Fruit fly (Drosophila melanogaster) whole organism, prepupa: Measurements from ENCODE around the gene t.

Experiments
- CG10631 ChIP-seq: fragments of 200-800 bp; sonication (Bioruptor generic); optimal IDR thresholded peaks from 2 replicates; lab custom pipeline; 2016; ENCODE audit warnings: missing biosample characterization, missing genetic modification characterization
- CG11294 ChIP-seq: fragments of 200-800 bp; sonication (Bioruptor generic); IDR thresholded peaks from 2 replicates; pipeline ENCODE4 v1.3.6; 2022; ENCODE audit warnings: missing biosample characterization, missing genetic modification characterization
- CG1621 ChIP-seq: fragments of 200-800 bp; sonication (Bioruptor generic); optimal IDR thresholded peaks from 3 replicates; lab custom pipeline; 2018; ENCODE audit warnings: missing biosample characterization, mild to moderate bottlenecking, missing genetic modification characterization
- CG16779 ChIP-seq: fragments of 200-800 bp; sonication (Bioruptor generic); optimal IDR thresholded peaks from 3 replicates; lab custom pipeline; 2017; ENCODE audit warnings: missing biosample characterization, mild to moderate bottlenecking, missing genetic modification characterization
- CG3032 ChIP-seq: fragments of 200-800 bp; optimal IDR thresholded peaks from 2 replicates; lab custom pipeline; 2019; ENCODE audit warnings: missing biosample characterization, mild to moderate bottlenecking, missing genetic modification characterization, moderate library complexity
- CG31627 ChIP-seq: fragments of 200-800 bp; sonication (Bioruptor generic); optimal IDR thresholded peaks from 3 replicates; lab custom pipeline; 2016; ENCODE audit warnings: missing biosample characterization, missing genetic modification characterization
- CG32006 ChIP-seq: fragments of 200-800 bp; sonication (Bioruptor generic); optimal IDR thresholded peaks from 3 replicates; lab custom pipeline; 2017; ENCODE audit warnings: missing biosample characterization, mild to moderate bottlenecking, missing genetic modification characterization
- CG34406 ChIP-seq: fragments of 200-800 bp; sonication (Bioruptor generic); optimal IDR thresholded peaks from 3 replicates; lab custom pipeline; 2016; ENCODE audit warnings: missing biosample characterization, missing genetic modification characterization
- CG6792 ChIP-seq: fragments of 200-800 bp; sonication (Bioruptor generic); optimal IDR thresholded peaks from 3 replicates; lab custom pipeline; 2016; ENCODE audit warnings: missing biosample characterization, missing genetic modification characterization
- CG6808 ChIP-seq: fragments of 200-800 bp; sonication (Bioruptor generic); optimal IDR thresholded peaks from 3 replicates; lab custom pipeline; 2017; ENCODE audit warnings: missing biosample characterization, missing genetic modification characterization, mild to moderate bottlenecking, moderate library complexity, missing genetic modification reagents
- CG6854 ChIP-seq: fragments of 200-800 bp; sonication (Bioruptor generic); optimal IDR thresholded peaks from 2 replicates; lab custom pipeline; 2017; ENCODE audit warnings: missing biosample characterization, mild to moderate bottlenecking, missing genetic modification characterization
- CG7368 ChIP-seq: fragments of 200-800 bp; sonication (Bioruptor generic); optimal IDR thresholded peaks from 3 replicates; lab custom pipeline; 2016; ENCODE audit warnings: missing biosample characterization, missing genetic modification characterization
- CG8632 ChIP-seq: fragments of 200-800 bp; sonication (Bioruptor generic); optimal IDR thresholded peaks from 3 replicates; lab custom pipeline; 2016; ENCODE audit warnings: missing biosample characterization, missing genetic modification characterization
- Eip75B ChIP-seq: fragments of 200-800 bp; sonication (Bioruptor generic); optimal IDR thresholded peaks from 3 replicates; lab custom pipeline; 2016; ENCODE audit warnings: missing biosample characterization, missing genetic modification characterization
- Eip78C ChIP-seq: fragments of 200-800 bp; sonication (Bioruptor generic); peaks from one replicate; lab custom pipeline; 2016; ENCODE audit warnings: missing biosample characterization, missing genetic modification characterization
- Ets96B ChIP-seq: fragments of 200-800 bp; optimal IDR thresholded peaks from 2 replicates; lab custom pipeline; 2019; ENCODE audit warnings: missing biosample characterization, mild to moderate bottlenecking, missing genetic modification characterization, moderate library complexity
- Hr38 ChIP-seq: sonication (Bioruptor generic); optimal IDR thresholded peaks from 2 replicates; lab custom pipeline; 2016; ENCODE audit warnings: missing biosample characterization, missing genetic modification characterization
- Hr39 ChIP-seq: fragments of 200-800 bp; sonication (Bioruptor generic); optimal IDR thresholded peaks from 2 replicates; lab custom pipeline; 2016; ENCODE audit warnings: missing biosample characterization, missing genetic modification characterization
- Hr4 ChIP-seq: fragments of 200-800 bp; sonication (Bioruptor generic); optimal IDR thresholded peaks from 3 replicates; lab custom pipeline; 2016; ENCODE audit warnings: missing biosample characterization, missing genetic modification characterization
- Met ChIP-seq: fragments of 200-800 bp; sonication (Bioruptor generic); optimal IDR thresholded peaks from 3 replicates; lab custom pipeline; 2016; ENCODE audit warnings: missing biosample characterization, missing genetic modification characterization
- OdsH ChIP-seq: fragments of 200-800 bp; sonication (Bioruptor generic); optimal IDR thresholded peaks from 3 replicates; lab custom pipeline; 2016; ENCODE audit warnings: missing biosample characterization, missing genetic modification characterization
- Smox ChIP-seq: fragments of 200-800 bp; sonication (Bioruptor generic); optimal IDR thresholded peaks from 3 replicates; lab custom pipeline; 2016; ENCODE audit warnings: missing biosample characterization, missing genetic modification characterization
- Sox102F ChIP-seq: fragments of 200-800 bp; sonication (Bioruptor generic); optimal IDR thresholded peaks from 2 replicates; lab custom pipeline; 2016; ENCODE audit warnings: missing biosample characterization, mild to moderate bottlenecking, missing genetic modification characterization
- Sox15 ChIP-seq: fragments of 200-800 bp; sonication (Bioruptor generic); optimal IDR thresholded peaks from 3 replicates; lab custom pipeline; 2016; ENCODE audit warnings: missing biosample characterization, missing genetic modification characterization
- achi ChIP-seq: fragments of 200-800 bp; sonication (Bioruptor generic); optimal IDR thresholded peaks from 3 replicates; lab custom pipeline; 2016; ENCODE audit warnings: missing biosample characterization, missing genetic modification characterization
- cyc ChIP-seq: fragments of 200-800 bp; sonication (Bioruptor generic); optimal IDR thresholded peaks from 3 replicates; lab custom pipeline; 2016; ENCODE audit warnings: missing biosample characterization, missing genetic modification characterization
- dac ChIP-seq: fragments of 200-800 bp; sonication (Bioruptor generic); optimal IDR thresholded peaks from 2 replicates; lab custom pipeline; 2017; ENCODE audit warnings: missing biosample characterization, mild to moderate bottlenecking, missing genetic modification characterization
- dsx ChIP-seq: fragments of 200-800 bp; optimal IDR thresholded peaks from 3 replicates; lab custom pipeline; 2019; ENCODE audit warnings: missing biosample characterization, mild to moderate bottlenecking, missing genetic modification characterization, moderate library complexity; ENCODE audit not compliant: poor library complexity, severe bottlenecking
- esn ChIP-seq: fragments of 200-800 bp; sonication (Bioruptor generic); optimal IDR thresholded peaks from 2 replicates; lab custom pipeline; 2016; ENCODE audit warnings: missing biosample characterization, mild to moderate bottlenecking, missing genetic modification characterization, moderate library complexity
- fd59A ChIP-seq: fragments of 200-800 bp; sonication (Bioruptor generic); optimal IDR thresholded peaks from 2 replicates; lab custom pipeline; 2017; ENCODE audit warnings: missing biosample characterization, mild to moderate bottlenecking, missing genetic modification characterization, missing genetic modification reagents
- fd85E ChIP-seq: fragments of 200-800 bp; sonication (Bioruptor generic); optimal IDR thresholded peaks from 3 replicates; lab custom pipeline; 2016; ENCODE audit warnings: missing biosample characterization, missing genetic modification characterization
- fkh ChIP-seq: fragments of 200-800 bp; sonication (Bioruptor generic); optimal IDR thresholded peaks from 3 replicates; lab custom pipeline; 2017; ENCODE audit warnings: missing biosample characterization, mild to moderate bottlenecking, missing genetic modification characterization, moderate library complexity
- lz ChIP-seq: fragments of 200-800 bp; sonication (Bioruptor generic); optimal IDR thresholded peaks from 3 replicates; lab custom pipeline; 2016; ENCODE audit warnings: missing biosample characterization, missing genetic modification characterization
- net ChIP-seq: fragments of 200-800 bp; sonication (Bioruptor generic); optimal IDR thresholded peaks from 3 replicates; lab custom pipeline; 2016; ENCODE audit warnings: missing biosample characterization, missing genetic modification characterization
- pdm3 ChIP-seq: fragments of 200-800 bp; sonication (Bioruptor generic); optimal IDR thresholded peaks from 3 replicates; lab custom pipeline; 2016; ENCODE audit warnings: missing biosample characterization, missing genetic modification characterization
- salr ChIP-seq, 2 experiments: fragments of 200-800 bp; sonication (Bioruptor generic); optimal IDR thresholded peaks; 3 replicates each; lab custom pipeline; 2016 to 2018; ENCODE audit warnings: missing biosample characterization in 2 of 2, missing genetic modification characterization in 2 of 2, mild to moderate bottlenecking in 1 of 2
- spab ChIP-seq: fragments of 200-800 bp; sonication (Bioruptor generic); optimal IDR thresholded peaks from 2 replicates; lab custom pipeline; 2017; ENCODE audit warnings: missing biosample characterization, mild to moderate bottlenecking, missing genetic modification characterization, missing genetic modification reagents
- ss ChIP-seq, 2 experiments: fragments of 200-800 bp; sonication (Bioruptor generic); optimal IDR thresholded peaks; 2 replicates in 1 of 2; 3 replicates in 1 of 2; lab custom pipeline; 2017 to 2018; ENCODE audit warnings: mild to moderate bottlenecking in 2 of 2, missing biosample characterization in 2 of 2, missing genetic modification characterization in 2 of 2, moderate library complexity in 1 of 2
- svp ChIP-seq: fragments of 200-800 bp; sonication (Bioruptor generic); peaks from one replicate; lab custom pipeline; 2016; ENCODE audit warnings: missing biosample characterization, missing genetic modification characterization
- topi ChIP-seq: fragments of 200-800 bp; sonication (Bioruptor generic); optimal IDR thresholded peaks from 3 replicates; lab custom pipeline; 2016; ENCODE audit warnings: missing biosample characterization, missing genetic modification characterization
- vri ChIP-seq: fragments of 200-800 bp; sonication (Bioruptor generic); optimal IDR thresholded peaks from 3 replicates; lab custom pipeline; 2016; ENCODE audit warnings: missing biosample characterization, mild to moderate bottlenecking, missing genetic modification characterization

The t gene

dm6 chrX:9201866-9202681, 21.0 kb downstream of the t start (continued):
- TF ChIP-seq CG11294 (GFP tag; lab: Robert Waterston, UW) (peak; percentile 82), esn (GFP tag; lab: Kevin White, UChicago) (no peak), fd59A (GFP tag; lab: Kevin White, UChicago) (peak; percentile 26), salr (GFP tag; optimal IDR thresholded peaks at IDR 0.05; lab: Kevin White, UChicago) (peak; percentile 20 to 48), cyc (GFP tag; lab: Kevin White, UChicago) (no peak), Sox15 (GFP tag; lab: Kevin White, UChicago) (no peak), CG16779 (tag; lab: Kevin White, UChicago) (peak; percentile 27), fd85E (GFP tag; lab: Kevin White, UChicago) (no peak), dac (GFP tag; lab: Kevin White, UChicago) (peak; percentile 57), Hr39 (no peak), CG3032 (tag; lab: Kevin White, UChicago) (peak; percentile 48), lz (GFP tag; lab: Kevin White, UChicago) (peak; percentile 10), CG6808 (GFP tag; lab: Kevin White, UChicago) (peak; percentile 18), topi (no peak), net (no peak), Eip75B (GFP tag; lab: Kevin White, UChicago) (no peak), Sox102F (peak; percentile 5), vri (GFP tag; lab: Kevin White, UChicago) (peak; percentile 1), CG6792 (peak; percentile 13), OdsH (peak; percentile 2), CG1621 (tag; lab: Kevin White, UChicago) (peak; percentile 54), ss (GFP tag; optimal IDR thresholded peaks at IDR 0.05; lab: Kevin White, UChicago) (peak in 1 of 2 experiments; percentile 10), dsx (peak; percentile 54)
- TF ChIP-seq, all 60 proteins: peak for 37

- no peak for TF ChIP-seq CG11294 (GFP tag; lab: Robert Waterston, UW)
- TF ChIP-seq fkh: peak; percentile 34
- peak; percentile 15 for TF ChIP-seq Eip78C (GFP tag; lab: Kevin White, UChicago)
- peak; percentile 12 for TF ChIP-seq vri (GFP tag; lab: Kevin White, UChicago)
Measured at dm6 chrX:9201080-9201479, 22.0 kb downstream of the t start.

- no peak for TF ChIP-seq Eip75B (GFP tag; lab: Kevin White, UChicago)
- peak; percentile 75 for TF ChIP-seq vri (GFP tag; lab: Kevin White, UChicago)
- TF ChIP-seq lz (GFP tag; lab: Kevin White, UChicago): no peak
- TF ChIP-seq spab (GFP tag; lab: Kevin White, UChicago): no peak
- TF ChIP-seq CG34406 (GFP tag; lab: Kevin White, UChicago): no peak
Measured at dm6 chrX:9200234-9200633, 22.8 kb downstream of the t start.

dm6 chrX:9196362-9196761, 26.7 kb downstream of the t start, which contains the start of gene CG12118:
TSS of gene CG12118 (minus strand) at chrX:9196414.
- TF ChIP-seq vri (GFP tag; lab: Kevin White, UChicago): peak; percentile 45
- peak; percentile 83 for TF ChIP-seq CG10631
- TF ChIP-seq Hr4 (GFP tag; lab: Kevin White, UChicago): peak; percentile 65
- TF ChIP-seq CG34406 (GFP tag; lab: Kevin White, UChicago): peak; percentile 69
- no peak for TF ChIP-seq svp (GFP tag; lab: Kevin White, UChicago)
- TF ChIP-seq Hr38 (GFP tag; lab: Kevin White, UChicago): no peak
- TF ChIP-seq cyc (GFP tag; lab: Kevin White, UChicago): peak; percentile 62
- no peak for TF ChIP-seq CG6808 (GFP tag; lab: Kevin White, UChicago)
- peak; percentile 19 for TF ChIP-seq Sox15 (GFP tag; lab: Kevin White, UChicago)
- peak; percentile 75 for TF ChIP-seq achi
- TF ChIP-seq salr (GFP tag; optimal IDR thresholded peaks at IDR 0.05; lab: Kevin White, UChicago): peak in 1 of 2 experiments; percentile 31
- TF ChIP-seq topi: peak; percentile 69
- TF ChIP-seq fd85E (GFP tag; lab: Kevin White, UChicago): no peak
- TF ChIP-seq Smox (GFP tag; lab: Kevin White, UChicago): peak; percentile 70
- peak; percentile 53 for TF ChIP-seq Eip75B (GFP tag; lab: Kevin White, UChicago)
- peak; percentile 53 for TF ChIP-seq CG31627 (GFP tag; lab: Kevin White, UChicago)
- TF ChIP-seq CG3032 (tag; lab: Kevin White, UChicago): peak; percentile 61
- TF ChIP-seq Eip78C (GFP tag; lab: Kevin White, UChicago): peak; percentile 87
- peak; percentile 69 for TF ChIP-seq CG8632 (GFP tag; lab: Kevin White, UChicago)
- TF ChIP-seq dsx: no peak
- peak; percentile 79 for TF ChIP-seq pdm3 (GFP tag; lab: Kevin White, UChicago)
- TF ChIP-seq CG1621 (tag; lab: Kevin White, UChicago): peak; percentile 18
- TF ChIP-seq Met (GFP tag; lab: Kevin White, UChicago): peak; percentile 74
- TF ChIP-seq CG32006 (GFP tag; lab: Kevin White, UChicago): peak; percentile 62
- TF ChIP-seq CG11294 (GFP tag; lab: Robert Waterston, UW): peak; percentile 58; the same call in 1 of the 2 replicates
- TF ChIP-seq Ets96B (tag; lab: Kevin White, UChicago): peak; percentile 49
- TF ChIP-seq CG6854 (GFP tag; lab: Kevin White, UChicago): no peak
- peak; percentile 45 for TF ChIP-seq CG7368
- peak; percentile 74 for TF ChIP-seq OdsH
